Fruit fly (Drosophila melanogaster) whole organism, embryonic: ENCODE measurements around the gene CG9920.

Source experiments
- Ada2b ChIP-seq: fragments of 200-800 bp; sonication (Bioruptor generic); IDR thresholded peaks from 2 replicates; pipeline ENCODE4 v1.3.6; 2022; ENCODE audit warnings: missing biosample characterization, missing genetic modification characterization
- Aef1 ChIP-seq: fragments of 200-800 bp; sonication (Bioruptor generic); IDR thresholded peaks from 3 replicates; pipeline ENCODE4 v1.3.6; 2022; ENCODE audit warnings: missing biosample characterization, missing genetic modification characterization
- Antp ChIP-seq: fragments of 200-800 bp; sonication (Bioruptor generic); optimal IDR thresholded peaks from 3 replicates; lab custom pipeline; 2016; ENCODE audit warnings: missing biosample characterization, missing genetic modification characterization
- B-H1 ChIP-seq: fragments of 200-800 bp; sonication (Bioruptor generic); IDR thresholded peaks from 3 replicates; pipeline ENCODE4 v1.3.6; 2022; ENCODE audit warnings: missing biosample characterization, missing genetic modification characterization
- CG10147 ChIP-seq: fragments of 200-800 bp; sonication (Bioruptor generic); optimal IDR thresholded peaks from 2 replicates; lab custom pipeline; 2019; ENCODE audit warnings: missing biosample characterization, mild to moderate bottlenecking, missing genetic modification characterization, moderate library complexity
- CG14667 ChIP-seq: fragments of 200-800 bp; sonication (Bioruptor generic); IDR thresholded peaks from 2 replicates; pipeline ENCODE4 v1.3.6; 2022; ENCODE audit warnings: missing biosample characterization, missing genetic modification characterization
- CG1529 ChIP-seq: fragments of 200-800 bp; sonication (Bioruptor generic); optimal IDR thresholded peaks from 3 replicates; lab custom pipeline; 2018; ENCODE audit warnings: missing biosample characterization, missing genetic modification characterization
- CG1602 ChIP-seq: fragments of 200-800 bp; sonication (Bioruptor generic); optimal IDR thresholded peaks from 3 replicates; lab custom pipeline; 2016; ENCODE audit warnings: missing biosample characterization, missing genetic modification characterization
- CG1647 ChIP-seq: fragments of 200-800 bp; sonication (Bioruptor generic); optimal IDR thresholded peaks from 3 replicates; lab custom pipeline; 2016; ENCODE audit warnings: missing biosample characterization, missing genetic modification characterization
- CG17186 ChIP-seq: fragments of 200-800 bp; sonication (Bioruptor generic); optimal IDR thresholded peaks from 3 replicates; lab custom pipeline; 2017; ENCODE audit warnings: missing biosample characterization, missing genetic modification reagents, missing genetic modification characterization
- CG2199 ChIP-seq: fragments of 200-800 bp; sonication (Bioruptor generic); IDR thresholded peaks from 3 replicates; pipeline ENCODE4 v1.3.6; 2022; ENCODE audit warnings: missing biosample characterization, missing genetic modification characterization
- CG30403 ChIP-seq: fragments of 200-800 bp; sonication (Bioruptor generic); optimal IDR thresholded peaks from 3 replicates; lab custom pipeline; 2016; ENCODE audit warnings: missing biosample characterization, missing genetic modification characterization
- CG3065 ChIP-seq: fragments of 200-800 bp; sonication (Bioruptor generic); optimal IDR thresholded peaks from 2 replicates; lab custom pipeline; 2016; ENCODE audit warnings: missing biosample characterization, missing genetic modification characterization
- CG31224 ChIP-seq: fragments of 200-800 bp; sonication (Bioruptor generic); IDR thresholded peaks from 2 replicates; pipeline ENCODE4 v1.3.6; 2022; ENCODE audit warnings: missing biosample characterization, missing genetic modification characterization
- CG6175 ChIP-seq: fragments of 200-800 bp; sonication (Bioruptor generic); IDR thresholded peaks from 3 replicates; pipeline ENCODE4 v1.3.6; 2022; ENCODE audit warnings: missing biosample characterization, missing genetic modification characterization
- CG7987 ChIP-seq: fragments of 200-800 bp; sonication (Bioruptor generic); optimal IDR thresholded peaks from 2 replicates; lab custom pipeline; 2018; ENCODE audit warnings: missing biosample characterization, mild to moderate bottlenecking, missing genetic modification characterization, moderate library complexity
- CG8765 ChIP-seq: fragments of 200-800 bp; sonication (Bioruptor generic); IDR thresholded peaks from 2 replicates; pipeline ENCODE4 v1.3.6; 2022; ENCODE audit warnings: missing biosample characterization, missing genetic modification characterization
- CG8924 ChIP-seq: fragments of 200-800 bp; optimal IDR thresholded peaks from 3 replicates; lab custom pipeline; 2019; ENCODE audit warnings: missing biosample characterization, mild to moderate bottlenecking, missing genetic modification characterization, moderate library complexity
- ERR ChIP-seq: fragments of 200-800 bp; sonication (Bioruptor generic); optimal IDR thresholded peaks from 2 replicates; lab custom pipeline; 2016; ENCODE audit warnings: missing biosample characterization, missing genetic modification characterization
- Elba2 ChIP-seq: fragments of 200-800 bp; sonication (Bioruptor generic); optimal IDR thresholded peaks from 3 replicates; lab custom pipeline; 2016; ENCODE audit warnings: missing biosample characterization, missing genetic modification characterization
- Fer3 ChIP-seq: fragments of 200-800 bp; sonication (Bioruptor generic); optimal IDR thresholded peaks from 2 replicates; lab custom pipeline; 2018; ENCODE audit warnings: missing biosample characterization, mild to moderate bottlenecking, missing genetic modification characterization, moderate library complexity
- HHEX ChIP-seq: fragments of 200-800 bp; sonication (Bioruptor generic); optimal IDR thresholded peaks from 3 replicates; lab custom pipeline; 2017; ENCODE audit warnings: missing biosample characterization, mild to moderate bottlenecking, missing genetic modification characterization, missing genetic modification reagents
- Hmr ChIP-seq: fragments of 200-800 bp; sonication (Bioruptor generic); optimal IDR thresholded peaks from 3 replicates; lab custom pipeline; 2017; ENCODE audit warnings: mild to moderate bottlenecking, missing biosample characterization, missing genetic modification reagents, missing genetic modification characterization
- Kr ChIP-seq: fragments of 200-800 bp; sonication (Bioruptor generic); optimal IDR thresholded peaks from 2 replicates; lab custom pipeline; 2017; ENCODE audit warnings: missing biosample characterization, mild to moderate bottlenecking, missing genetic modification characterization
- Mes4 ChIP-seq: fragments of 200-800 bp; sonication (Bioruptor generic); optimal IDR thresholded peaks from 2 replicates; lab custom pipeline; 2016; ENCODE audit warnings: missing biosample characterization, missing genetic modification characterization
- NC2β ChIP-seq: fragments of 200-800 bp; sonication (Bioruptor generic); optimal IDR thresholded peaks from 2 replicates; lab custom pipeline; 2016; ENCODE audit warnings: missing biosample characterization, missing genetic modification characterization
- NfI ChIP-seq: fragments of 200-800 bp; sonication (Bioruptor generic); optimal IDR thresholded peaks from 3 replicates; lab custom pipeline; 2018; ENCODE audit warnings: missing biosample characterization, mild to moderate bottlenecking, missing genetic modification characterization, moderate library complexity
- Ravus ChIP-seq: fragments of 200-800 bp; sonication (Bioruptor generic); IDR thresholded peaks from 2 replicates; pipeline ENCODE4 v1.3.6; 2022; ENCODE audit warnings: missing biosample characterization, missing genetic modification characterization
- Trl ChIP-seq, 3 experiments: fragments of >200 bp in 2 of 3; fragments of 200-800 bp in 1 of 3; sonication (Bioruptor generic) in 1 of 3; optimal IDR thresholded peaks; 2 replicates in 1 of 3; 3 replicates in 2 of 3; lab custom pipeline; 2016 to 2017; ENCODE audit warnings: missing biosample characterization in 1 of 3, missing genetic modification characterization in 1 of 3
- YL-1 ChIP-seq: fragments of 200-800 bp; sonication (Bioruptor generic); optimal IDR thresholded peaks from 3 replicates; lab custom pipeline; 2017; ENCODE audit warnings: missing biosample characterization, mild to moderate bottlenecking, missing genetic modification characterization
- ap ChIP-seq: fragments of 200-800 bp; sonication (Bioruptor generic); IDR thresholded peaks from 2 replicates; pipeline ENCODE4 v1.3.6; 2022; ENCODE audit warnings: missing biosample characterization, missing genetic modification characterization
- ase ChIP-seq: fragments of 200-800 bp; sonication (Bioruptor generic); IDR thresholded peaks from 3 replicates; pipeline ENCODE4 v1.3.6; 2022; ENCODE audit warnings: missing biosample characterization, missing genetic modification characterization
- en ChIP-seq: fragments of 200-800 bp; sonication (Bioruptor generic); optimal IDR thresholded peaks from 2 replicates; lab custom pipeline; 2016; ENCODE audit warnings: missing biosample characterization, missing genetic modification characterization
- fd102C ChIP-seq: fragments of 200-800 bp; sonication (Bioruptor generic); optimal IDR thresholded peaks from 2 replicates; lab custom pipeline; 2018; ENCODE audit warnings: missing biosample characterization, mild to moderate bottlenecking, missing genetic modification characterization, moderate library complexity
- gem ChIP-seq: fragments of 200-800 bp; sonication (Bioruptor generic); optimal IDR thresholded peaks from 2 replicates; lab custom pipeline; 2019; ENCODE audit warnings: missing biosample characterization, mild to moderate bottlenecking, missing genetic modification characterization, moderate library complexity
- kay ChIP-seq: fragments of 200-800 bp; sonication (Bioruptor generic); optimal IDR thresholded peaks from 2 replicates; lab custom pipeline; 2016; ENCODE audit warnings: missing biosample characterization, missing genetic modification characterization
- ken ChIP-seq: fragments of 200-800 bp; sonication (Bioruptor generic); IDR thresholded peaks from 3 replicates; pipeline ENCODE4 v1.3.6; 2022; ENCODE audit warnings: missing biosample characterization, missing genetic modification characterization
- lab ChIP-seq: fragments of 200-800 bp; sonication (Bioruptor generic); optimal IDR thresholded peaks from 3 replicates; lab custom pipeline; 2017; ENCODE audit warnings: missing biosample characterization, missing genetic modification characterization, mild to moderate bottlenecking, moderate library complexity, missing genetic modification reagents
- lov ChIP-seq, 2 experiments: fragments of 200-800 bp in 1 of 2; fragments of >200 bp in 1 of 2; sonication (Bioruptor generic) in 1 of 2; IDR thresholded peaks in 1 of 2; optimal IDR thresholded peaks in 1 of 2; 2 replicates in 1 of 2; 3 replicates in 1 of 2; pipeline versions ENCODE4 v1.3.6 to Lab custom; 2017 to 2022; ENCODE audit warnings: missing biosample characterization in 1 of 2, missing genetic modification characterization in 1 of 2
- mirr ChIP-seq: fragments of 200-800 bp; sonication (Bioruptor generic); optimal IDR thresholded peaks from 3 replicates; lab custom pipeline; 2018; ENCODE audit warnings: missing biosample characterization, mild to moderate bottlenecking, missing genetic modification characterization
- mld ChIP-seq: fragments of 200-800 bp; sonication (Bioruptor generic); IDR thresholded peaks from 3 replicates; pipeline ENCODE4 v1.3.6; 2022; ENCODE audit warnings: missing biosample characterization, missing genetic modification characterization; ENCODE audit not compliant: partially characterized antibody
- otp ChIP-seq: fragments of 200-800 bp; sonication (Bioruptor generic); IDR thresholded peaks from 3 replicates; pipeline ENCODE4, ENCODE4 v1.3.6; 2022; ENCODE audit warnings: missing biosample characterization, missing genetic modification characterization
- pan ChIP-seq, 4 experiments: fragments of >200 bp in 3 of 4; fragments of 200-800 bp in 1 of 4; sonication (Bioruptor generic) in 1 of 4; optimal IDR thresholded peaks in 3 of 4; IDR thresholded peaks in 1 of 4; 2 replicates each; pipeline versions ENCODE4 v1.3.6 to Lab custom; 2017 to 2022; ENCODE audit warnings: missing biosample characterization in 2 of 4, missing genetic modification characterization in 2 of 4, mixed read lengths in 1 of 4
- pb ChIP-seq: fragments of 200-800 bp; sonication (Bioruptor generic); optimal IDR thresholded peaks from 3 replicates; lab custom pipeline; 2016; ENCODE audit warnings: missing biosample characterization, missing genetic modification characterization
- pros ChIP-seq: fragments of 200-800 bp; sonication (Bioruptor generic); optimal IDR thresholded peaks from 3 replicates; lab custom pipeline; 2019; ENCODE audit warnings: missing biosample characterization, mild to moderate bottlenecking, missing genetic modification characterization, moderate library complexity
- row ChIP-seq: fragments of 200-800 bp; sonication (Bioruptor generic); IDR thresholded peaks from 3 replicates; pipeline ENCODE4 v1.3.6; 2022; ENCODE audit warnings: missing biosample characterization, missing genetic modification characterization
- run ChIP-seq: fragments of 200-800 bp; sonication (Bioruptor generic); optimal IDR thresholded peaks from 3 replicates; lab custom pipeline; 2018; ENCODE audit warnings: missing biosample characterization, mild to moderate bottlenecking, missing genetic modification characterization
- shn ChIP-seq: fragments of 200-800 bp; sonication (Bioruptor generic); optimal IDR thresholded peaks from 3 replicates; lab custom pipeline; 2016; ENCODE audit warnings: missing biosample characterization, missing genetic modification characterization

CG9920 gene

DNA sequence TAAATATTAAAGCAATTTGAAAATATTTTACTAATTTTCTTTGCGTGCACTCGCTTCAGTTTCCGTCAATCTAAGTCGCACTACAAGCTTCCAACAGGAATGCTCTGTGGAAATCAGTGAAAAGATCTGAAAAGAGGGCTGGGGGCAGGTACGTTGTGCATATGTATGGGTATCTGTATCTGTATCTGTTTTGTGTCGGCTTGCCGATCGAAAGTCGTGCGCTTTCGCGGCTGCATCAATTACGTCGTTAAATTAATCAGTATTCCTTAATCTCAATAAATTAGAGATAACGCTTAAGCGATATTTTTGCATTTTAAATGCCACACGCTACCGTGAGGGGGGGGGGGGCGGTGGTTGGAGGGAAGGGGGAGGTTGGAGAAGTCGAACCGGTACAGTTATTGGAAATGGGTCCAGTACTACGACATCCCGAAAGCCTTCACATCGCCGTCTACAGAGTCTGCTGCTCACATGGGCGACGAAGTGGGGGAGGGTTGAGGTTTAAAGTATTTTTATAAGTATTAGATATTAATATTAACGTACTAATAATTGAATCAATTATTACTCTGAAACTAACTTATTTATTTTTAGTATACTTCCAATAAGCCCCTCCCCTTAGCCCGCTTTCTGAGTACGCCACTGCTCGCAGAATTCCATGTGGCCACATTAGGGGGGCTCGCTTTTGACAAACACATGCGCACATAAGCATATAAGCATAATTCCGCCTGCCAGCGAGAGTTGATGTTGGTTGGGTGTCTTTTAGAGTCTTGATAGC is 44.7 kb downstream of the CG9920 start (continued):
- TF ChIP-seq NfI (GFP tag; lab: Kevin White, UChicago) (peak; percentile 96), lov (optimal IDR thresholded peaks at IDR 0.05; lab: Kevin White, UChicago) (no peak), lov (GFP tag; IDR thresholded peaks at IDR 0.05; lab: Robert Waterston, UW) (peak; percentile 91), ken (GFP tag; lab: Robert Waterston, UW) (peak; percentile 97), otp (GFP tag; lab: Robert Waterston, UW) (peak; percentile 97), NC2β (peak; percentile 45), CG7987 (GFP tag; lab: Kevin White, UChicago) (peak; percentile 93), CG30403 (peak; percentile 96), Kr (no peak), CG10147 (GFP tag; lab: Kevin White, UChicago) (peak; percentile 98), kay (peak; percentile 91), CG8765 (peak; percentile 84), HHEX (GFP tag; lab: Kevin White, UChicago) (peak; percentile 98), ase (GFP tag; lab: Robert Waterston, UW) (peak; percentile 97), CG8924 (tag; lab: Kevin White, UChicago) (peak; percentile 98), CG3065 (GFP tag; lab: Kevin White, UChicago) (peak; percentile 88), CG31224 (GFP tag; lab: Robert Waterston, UW) (peak; percentile 97), Aef1 (GFP tag; lab: Robert Waterston, UW) (peak; percentile 97), B-H1 (GFP tag; lab: Robert Waterston, UW) (peak; percentile 95), pan (optimal IDR thresholded peaks at IDR 0.05; lab: Kevin White, UChicago) (no peak), pan (GFP tag; optimal IDR thresholded peaks at IDR 0.05 in 1 of 2, IDR thresholded peaks at IDR 0.05 in 1 of 2) (peak in 1 of 2 experiments; percentile 98), Ada2b (GFP tag; lab: Robert Waterston, UW) (peak; percentile 98), Mes4 (GFP tag; lab: Kevin White, UChicago) (peak; percentile 38), row (GFP tag; lab: Robert Waterston, UW) (peak; percentile 98), ap (GFP tag; lab: Robert Waterston, UW) (peak; percentile 97), CG6175 (GFP tag; lab: Robert Waterston, UW) (peak; percentile 96; the same call in 2 of the 3 replicates), pros (no peak), CG1647 (GFP tag; lab: Kevin White, UChicago) (peak; percentile 90), CG2199 (peak; percentile 97), mirr (GFP tag; lab: Kevin White, UChicago) (peak; percentile 60), mld (no peak), CG14667 (peak; percentile 96), gem (tag; lab: Kevin White, UChicago) (peak; percentile 97), Trl (optimal IDR thresholded peaks at IDR 0.05; lab: Kevin White, UChicago) (no peak), Trl (GFP tag; optimal IDR thresholded peaks at IDR 0.05; lab: Kevin White, UChicago) (peak; percentile 72), CG1602 (GFP tag; lab: Kevin White, UChicago) (peak; percentile 93), fd102C (GFP tag; lab: Kevin White, UChicago) (no peak), YL-1 (GFP tag; lab: Kevin White, UChicago) (peak; percentile 85), Hmr (GFP tag; lab: Kevin White, UChicago) (peak; percentile 98), CG1529 (peak; percentile 94), Ravus (GFP tag; lab: Robert Waterston, UW) (peak; percentile 96), run (tag; lab: Kevin White, UChicago) (peak; percentile 94), CG17186 (peak; percentile 82), ERR (peak; percentile 67), Elba2 (GFP tag; lab: Kevin White, UChicago) (no peak), en (no peak), lab (peak; percentile 99), shn (GFP tag; lab: Kevin White, UChicago) (peak; percentile 58), Fer3 (tag; lab: Kevin White, UChicago) (peak; percentile 98), pb (GFP tag; lab: Kevin White, UChicago) (peak; percentile 12), Antp (GFP tag; lab: Kevin White, UChicago) (peak; percentile 69)
